Fruit fly (Drosophila melanogaster): ENCODE data around the gene Mcm6.

DNA sequence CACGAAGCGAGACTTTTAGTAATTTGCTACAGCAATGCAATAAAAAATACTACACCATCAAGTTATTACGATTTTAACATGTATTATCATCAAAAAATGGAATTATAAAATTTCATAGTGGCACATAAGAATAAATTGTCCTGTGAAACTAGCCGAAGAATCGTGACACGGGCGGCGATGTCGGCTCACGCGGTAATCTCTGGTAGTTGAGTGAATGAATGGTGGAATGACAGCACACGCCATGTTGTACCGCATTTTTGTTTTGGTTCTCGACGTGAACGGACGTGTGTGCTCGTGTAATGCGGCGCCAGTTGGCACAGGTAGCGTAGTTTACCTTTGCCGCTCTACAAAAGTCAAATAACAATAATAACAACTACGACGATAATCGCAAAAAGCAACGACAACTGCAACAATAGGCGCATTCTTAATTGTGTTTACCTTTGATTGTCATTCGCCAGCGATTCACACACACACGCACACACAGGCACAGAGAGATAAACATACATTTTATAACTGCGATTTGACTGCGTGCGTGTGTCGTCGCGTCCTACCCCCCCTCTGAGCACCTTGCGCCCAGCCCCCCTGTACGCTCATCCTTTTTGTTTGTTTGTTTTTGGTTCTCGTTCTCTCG is 25.2 kb downstream of the Mcm6 start, which contains the start of gene CG14441:
- TF ChIP-seq Myc (optimal IDR thresholded peaks at IDR 0.05) (peak; percentile 71), Hr78 (GFP tag; optimal IDR thresholded peaks at IDR 0.05) (no peak), fru (GFP tag; optimal IDR thresholded peaks at IDR 0.05) (peak; percentile 100), br (GFP tag; optimal IDR thresholded peaks at IDR 0.05) (peak; percentile 57), CG9705 (GFP tag; optimal IDR thresholded peaks at IDR 0.05) (peak; percentile 17), Dif (GFP tag; optimal IDR thresholded peaks at IDR 0.05; ENCODE audit: partially characterized antibody) (no peak)

All from whole organism, wandering third instar larva.